Worm (Caenorhabditis elegans): ENCODE measurements around the gene C33G3.4.

DNA sequence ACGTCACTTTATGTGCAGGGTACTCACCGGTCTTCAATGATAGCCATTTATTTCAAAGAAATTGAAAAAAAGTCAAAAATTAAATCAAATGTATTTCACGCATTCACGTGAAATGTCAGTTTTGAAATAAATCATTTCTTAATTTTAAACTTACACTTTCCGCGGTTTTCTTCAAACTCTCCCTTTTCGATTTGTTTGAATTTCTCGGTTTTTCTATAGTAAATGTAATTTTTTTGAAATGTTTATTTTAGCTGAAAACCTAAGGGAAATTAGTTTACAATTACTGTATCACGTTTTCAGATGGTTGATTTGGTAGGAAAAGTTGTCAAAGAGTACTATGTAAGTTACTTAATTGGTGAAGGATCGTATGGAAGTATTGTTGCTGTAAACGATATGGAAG is 37.3 kb downstream of the C33G3.4 start, which contains the start of gene F16B12.7:
- TF ChIP-seq tab-1 (GFP tag; IDR thresholded peaks at IDR 0.05) (no peak), flt-1 (GFP tag; IDR thresholded peaks at IDR 0.05) (no peak), klf-2 (GFP tag; conservative IDR thresholded peaks at IDR 0.05) (no peak), T22C8.4 (GFP tag; IDR thresholded peaks at IDR 0.05) (no peak), ref-1 (GFP tag; conservative IDR thresholded peaks at IDR 0.05) (no peak), med-1 (GFP tag; optimal IDR thresholded peaks at IDR 0.05; ENCODE audit: insufficient read depth) (no peak), ztf-23 (GFP tag; IDR thresholded peaks at IDR 0.05) (no peak), cog-1 (tag; optimal IDR thresholded peaks at IDR 0.05) (no peak), ztf-29 (GFP tag; IDR thresholded peaks at IDR 0.05) (no peak)

All from whole organism, midembryonic.